Worm (Caenorhabditis elegans): ENCODE results near the gene nas-6.

Gene nas-6

ce11 chrIV:17474047-17474446, 16.5 kb downstream of the nas-6 start:
- TF ChIP-seq pha-2 (tag; optimal IDR thresholded peaks at IDR 0.05) (no peak), ttx-3 (tag; optimal IDR thresholded peaks at IDR 0.05) (no peak), ceh-6 (GFP tag; optimal IDR thresholded peaks at IDR 0.05) (no peak), unc-86 (tag; optimal IDR thresholded peaks at IDR 0.05) (no peak)

DNA sequence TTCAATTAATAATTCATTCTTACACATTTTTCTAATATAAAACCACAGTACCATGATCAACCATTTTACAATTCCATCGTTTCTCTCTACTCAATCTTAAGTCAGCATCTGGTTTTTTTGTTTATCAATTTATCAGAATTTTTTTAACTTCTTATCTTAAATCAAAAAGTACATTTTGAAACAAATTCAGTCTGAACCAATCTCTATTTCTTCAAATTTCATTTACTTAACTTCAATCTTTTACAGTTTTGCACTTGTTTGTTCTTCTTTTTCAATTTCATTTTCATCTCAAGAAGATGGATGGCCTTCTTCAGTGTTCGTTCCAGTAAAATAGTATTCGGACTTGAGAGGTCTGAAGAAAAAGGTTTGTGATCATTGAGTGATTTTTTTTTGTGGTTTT, 17.5 kb downstream of the nas-6 start, which contains the start of gene gba-3:
gba-3 (plus strand) TSS at position 301 of the 400 bp plus-strand sequence.
- TF ChIP-seq nfya-1 (tag; optimal IDR thresholded peaks at IDR 0.05): no peak
- TF ChIP-seq ceh-18 (tag; optimal IDR thresholded peaks at IDR 0.05): no peak
- no peak for TF ChIP-seq tbx-2 (tag; optimal IDR thresholded peaks at IDR 0.05)
- TF ChIP-seq ceh-48 (tag; optimal IDR thresholded peaks at IDR 0.05): no peak
- no peak for TF ChIP-seq T23F11.4 (GFP tag; optimal IDR thresholded peaks at IDR 0.05)
- no peak for TF ChIP-seq sox-4 (tag; optimal IDR thresholded peaks at IDR 0.05)
- TF ChIP-seq pqm-1 (tag; optimal IDR thresholded peaks at IDR 0.05): no peak
- TF ChIP-seq mec-3 (tag; optimal IDR thresholded peaks at IDR 0.05; ENCODE audit: borderline replicate concordance): no peak
- TF ChIP-seq gmeb-2 (tag; optimal IDR thresholded peaks at IDR 0.05): no peak
- no peak for TF ChIP-seq ceh-30 (tag; optimal IDR thresholded peaks at IDR 0.05)
- TF ChIP-seq ama-1 (optimal IDR thresholded peaks at IDR 0.05): no peak
- no peak for TF ChIP-seq syd-9 (tag; optimal IDR thresholded peaks at IDR 0.05)
- TF ChIP-seq ceh-14 (tag; optimal IDR thresholded peaks at IDR 0.05): no peak
- TF ChIP-seq rnt-1 (tag; optimal IDR thresholded peaks at IDR 0.05): no peak
- no peak for TF ChIP-seq unc-86 (tag; optimal IDR thresholded peaks at IDR 0.05)
- no peak for TF ChIP-seq ceh-6 (GFP tag; optimal IDR thresholded peaks at IDR 0.05)

DNA sequence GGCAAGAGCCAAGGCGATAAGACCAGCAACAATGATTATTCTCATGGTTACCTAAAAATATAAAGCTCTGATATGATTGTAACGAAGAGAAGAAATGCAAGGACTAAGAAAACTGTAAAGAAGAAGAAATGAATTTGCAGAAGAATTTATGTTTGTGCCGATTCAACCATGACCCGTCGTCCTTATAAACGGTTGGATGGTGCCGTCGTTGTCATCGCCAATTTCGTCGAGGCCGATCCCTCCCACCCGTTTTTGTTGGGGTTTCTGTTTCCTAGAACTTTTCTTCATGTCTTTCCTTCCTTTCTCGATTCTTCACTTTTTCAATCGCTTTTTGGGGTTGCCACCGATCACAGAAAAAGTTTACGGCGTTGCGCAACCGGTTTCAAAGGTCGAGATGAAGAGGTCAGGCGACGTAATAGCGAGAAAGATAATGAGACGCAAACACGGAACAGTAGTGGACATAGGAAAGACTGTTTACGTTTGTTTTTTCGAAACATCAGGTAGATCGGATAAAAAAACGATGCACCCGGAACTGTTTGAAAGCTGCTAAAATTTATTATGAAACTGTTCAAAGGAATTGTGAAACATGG, 18.6 kb downstream of the nas-6 start, which contains the start of gene epic-1:
epic-1 (minus strand) TSS at position 51 of the 590 bp plus-strand sequence.
- no peak for TF ChIP-seq fax-1 (tag; optimal IDR thresholded peaks at IDR 0.05)

DNA sequence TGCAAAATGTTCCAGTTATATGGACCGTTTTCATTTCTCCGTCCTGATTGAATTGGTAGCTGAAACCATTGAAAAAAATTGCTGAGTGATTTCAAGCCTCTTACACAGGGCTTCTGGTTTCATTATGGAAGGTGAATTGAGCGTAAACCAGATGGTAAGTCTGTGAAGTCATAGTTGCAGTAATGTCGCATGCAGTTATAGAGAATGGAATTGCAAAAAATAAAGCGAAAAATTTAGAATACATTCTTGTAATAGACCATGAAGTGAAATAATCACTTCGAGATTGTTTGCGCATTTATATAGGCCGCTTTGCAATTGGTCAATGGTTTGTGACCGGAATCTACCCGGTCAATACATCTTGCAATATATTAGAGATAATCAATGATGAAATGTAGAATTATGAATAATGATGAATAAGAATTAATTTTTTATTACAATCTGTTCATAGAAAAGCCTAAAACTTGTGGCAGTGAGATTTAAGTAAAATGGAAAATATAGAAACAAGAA, 20.4 kb downstream of the nas-6 start, which contains the start of gene F11E6.4:
F11E6.4 (minus strand) TSS at position 259 of the 507 bp plus-strand sequence.
- TF ChIP-seq ceh-48 (tag; optimal IDR thresholded peaks at IDR 0.05): no peak
- no peak for TF ChIP-seq ref-2 (tag; optimal IDR thresholded peaks at IDR 0.05)
- no peak for TF ChIP-seq pag-3 (tag; optimal IDR thresholded peaks at IDR 0.05; ENCODE audit: borderline replicate concordance)
- no peak for TF ChIP-seq K09A11.1 (tag; optimal IDR thresholded peaks at IDR 0.05; ENCODE audit: insufficient read depth)
- no peak for TF ChIP-seq ceh-9 (tag; optimal IDR thresholded peaks at IDR 0.05)
- no peak for TF ChIP-seq ceh-30 (tag; optimal IDR thresholded peaks at IDR 0.05)
- no peak for TF ChIP-seq nhr-232 (tag; optimal IDR thresholded peaks at IDR 0.05)

DNA sequence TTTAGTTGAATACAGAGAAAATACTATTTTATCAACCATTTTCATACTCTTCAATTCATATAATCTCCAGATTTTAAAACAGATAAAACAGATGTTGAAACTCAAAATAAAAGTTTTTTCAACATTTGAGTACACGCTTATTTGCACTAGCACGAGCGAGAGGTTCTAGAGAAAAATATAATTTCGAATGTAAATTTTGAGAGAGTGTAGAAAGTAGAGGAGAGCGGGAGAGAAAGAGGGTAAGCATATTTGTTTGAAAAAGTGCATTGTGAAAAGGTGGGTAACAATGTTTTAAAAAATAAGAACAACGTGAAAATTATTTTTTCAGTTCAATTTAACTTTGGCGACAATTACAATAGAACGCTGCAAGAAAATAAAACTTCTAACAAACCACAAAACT, 22.8 kb downstream of the nas-6 start:
- TF ChIP-seq nhr-232 (tag; optimal IDR thresholded peaks at IDR 0.05) (no peak), unc-42 (tag; optimal IDR thresholded peaks at IDR 0.05) (peak; percentile 7), K09A11.1 (tag; optimal IDR thresholded peaks at IDR 0.05; ENCODE audit: insufficient read depth) (no peak)

DNA sequence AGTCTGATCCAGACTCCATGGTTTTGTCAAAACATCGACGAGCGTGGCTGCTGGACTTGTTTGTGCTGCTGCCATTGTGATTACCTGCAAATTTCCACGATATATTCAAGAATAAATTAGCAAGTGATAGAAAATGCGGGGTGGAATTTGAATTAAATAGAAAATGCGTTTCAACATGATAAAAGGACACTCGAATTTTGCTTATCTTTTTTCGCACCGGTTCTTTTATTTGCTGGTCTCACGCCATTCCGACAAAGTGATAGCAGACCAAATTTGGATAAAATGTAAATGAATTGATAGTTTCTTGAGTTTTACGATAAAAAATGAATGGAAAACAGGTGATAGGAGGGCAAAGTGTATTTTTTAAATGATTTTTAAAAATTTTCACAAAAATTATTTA, 23.3 kb downstream of the nas-6 start, which contains the start of gene elo-2:
elo-2 (minus strand) TSS at position 84 of the 400 bp plus-strand sequence.
- TF ChIP-seq elt-2 (tag; optimal IDR thresholded peaks at IDR 0.05): peak; percentile 28
- TF ChIP-seq ceh-48 (tag; optimal IDR thresholded peaks at IDR 0.05): no peak
- no peak for TF ChIP-seq elt-4 (tag; optimal IDR thresholded peaks at IDR 0.05)
- no peak for TF ChIP-seq lim-6 (tag; optimal IDR thresholded peaks at IDR 0.05)

ce11 chrIV:17465886-17466285, 24.7 kb downstream of the nas-6 start, which contains the start of gene F11E6.6:
TSS of gene F11E6.6 (minus strand) at chrIV:17465986.
- TF ChIP-seq fkh-6 (tag; optimal IDR thresholded peaks at IDR 0.05) (no peak), odd-2 (tag; optimal IDR thresholded peaks at IDR 0.05) (no peak), ahr-1 (tag; optimal IDR thresholded peaks at IDR 0.05) (no peak), ceh-2 (tag; optimal IDR thresholded peaks at IDR 0.05) (no peak), hlh-8 (tag; optimal IDR thresholded peaks at IDR 0.05) (no peak), pros-1 (tag; optimal IDR thresholded peaks at IDR 0.05) (no peak), hlh-13 (GFP tag; optimal IDR thresholded peaks at IDR 0.05) (no peak), nhr-11 (tag; optimal IDR thresholded peaks at IDR 0.05) (no peak), pha-2 (tag; optimal IDR thresholded peaks at IDR 0.05) (no peak), eyg-1 (tag; optimal IDR thresholded peaks at IDR 0.05) (no peak), Y22D7AL.16 (tag; optimal IDR thresholded peaks at IDR 0.05) (no peak), madf-2 (tag; optimal IDR thresholded peaks at IDR 0.05) (no peak), gmeb-2 (tag; optimal IDR thresholded peaks at IDR 0.05) (no peak), ama-1 (optimal IDR thresholded peaks at IDR 0.05) (no peak), tbx-2 (tag; optimal IDR thresholded peaks at IDR 0.05) (no peak), mec-3 (tag; optimal IDR thresholded peaks at IDR 0.05; ENCODE audit: borderline replicate concordance) (no peak), rnt-1 (tag; optimal IDR thresholded peaks at IDR 0.05) (no peak), ceh-34 (tag; optimal IDR thresholded peaks at IDR 0.05) (no peak)
